Worm (Caenorhabditis elegans) whole organism, L2 larva: Measurements from ENCODE around the gene nspc-13.
"Not testable (repeated sequence)": the region's sequence is repeated elsewhere in the genome, so short reads cannot be mapped to it uniquely, and the experiment has no call there.

ENCODE experiments used
- C34F6.9 ChIP-seq: fragments of 150-350 bp; optimal IDR thresholded peaks from 2 replicates; lab custom pipeline; 2014; ENCODE audit warnings: missing biosample characterization, missing genetic modification characterization
- R02D3.7 ChIP-seq: fragments of 150-350 bp; optimal IDR thresholded peaks from 2 replicates; lab custom pipeline; 2014; ENCODE audit warnings: missing biosample characterization, missing genetic modification characterization
- Y55F3AM.14 ChIP-seq: fragments of 200-800 bp; sonication (Bioruptor generic); optimal IDR thresholded peaks from 2 replicates; lab custom pipeline; 2018; ENCODE audit warnings: mild to moderate bottlenecking, missing genetic modification characterization, missing compliant biosample characterization
- ZK546.5 ChIP-seq: sonication (generic microtip); optimal IDR thresholded peaks from 2 replicates; lab custom pipeline; 2017; ENCODE audit warnings: missing biosample characterization, missing genetic modification characterization
- alr-1 ChIP-seq: fragments of 150-350 bp; optimal IDR thresholded peaks from 2 replicates; lab custom pipeline; 2014; ENCODE audit warnings: missing biosample characterization, missing genetic modification characterization
- aly-2 ChIP-seq: fragments of 150-350 bp; optimal IDR thresholded peaks from 2 replicates; lab custom pipeline; 2014; ENCODE audit warnings: missing biosample characterization, missing genetic modification characterization
- ama-1 ChIP-seq: fragments of 150-350 bp; optimal IDR thresholded peaks from 2 replicates; lab custom pipeline; 2018; ENCODE audit warnings: inconsistent platforms
- ceh-82 ChIP-seq: fragments of 150-350 bp; optimal IDR thresholded peaks from 2 replicates; lab custom pipeline; 2014; ENCODE audit warnings: missing biosample characterization, missing genetic modification characterization
- egl-27 ChIP-seq: sonication (generic microtip); optimal IDR thresholded peaks from 3 replicates; lab custom pipeline; 2017; ENCODE audit warnings: missing biosample characterization, missing genetic modification reagents, missing genetic modification characterization
- elt-3 ChIP-seq: sonication (generic microtip); optimal IDR thresholded peaks from 2 replicates; lab custom pipeline; 2017; ENCODE audit warnings: missing biosample characterization, missing genetic modification characterization
- fos-1 ChIP-seq: fragments of 150-350 bp; optimal IDR thresholded peaks from 2 replicates; lab custom pipeline; 2014; ENCODE audit warnings: missing biosample characterization, missing genetic modification characterization
- lin-13 ChIP-seq: fragments of 150-350 bp; optimal IDR thresholded peaks from 2 replicates; lab custom pipeline; 2014; ENCODE audit warnings: missing biosample characterization, missing genetic modification reagents, missing genetic modification characterization
- lin-39 ChIP-seq: fragments of 150-350 bp; optimal IDR thresholded peaks from 2 replicates; lab custom pipeline; 2014; ENCODE audit warnings: missing biosample characterization, missing genetic modification reagents, missing genetic modification characterization
- lsy-2 ChIP-seq, 2 experiments: fragments of 150-350 bp in 1 of 2; sonication (generic microtip) in 1 of 2; optimal IDR thresholded peaks; 2 replicates each; lab custom pipeline; 2014 to 2017; ENCODE audit warnings: missing biosample characterization in 2 of 2, missing genetic modification characterization in 2 of 2
- mbf-1 ChIP-seq: sonication (generic microtip); optimal IDR thresholded peaks from 2 replicates; lab custom pipeline; 2017; ENCODE audit warnings: missing biosample characterization, missing genetic modification characterization
- mdl-1 ChIP-seq, 2 experiments: fragments of 150-350 bp in 1 of 2; sonication (generic microtip) in 1 of 2; optimal IDR thresholded peaks; 2 replicates each; lab custom pipeline; 2017; ENCODE audit warnings: missing biosample characterization in 2 of 2, missing genetic modification characterization in 2 of 2
- nhr-10 ChIP-seq: sonication (generic microtip); optimal IDR thresholded peaks from 2 replicates; lab custom pipeline; 2017; ENCODE audit warnings: missing biosample characterization, missing genetic modification characterization
- nhr-12 ChIP-seq: fragments of 150-350 bp; optimal IDR thresholded peaks from 2 replicates; lab custom pipeline; 2014; ENCODE audit warnings: missing biosample characterization, missing genetic modification characterization
- nhr-129 ChIP-seq: fragments of 150-350 bp; optimal IDR thresholded peaks from 2 replicates; lab custom pipeline; 2014; ENCODE audit warnings: missing biosample characterization, missing genetic modification characterization
- nhr-21 ChIP-seq: fragments of 150-350 bp; optimal IDR thresholded peaks from 2 replicates; lab custom pipeline; 2014; ENCODE audit warnings: missing biosample characterization, missing genetic modification characterization
- nhr-237 ChIP-seq: fragments of 150-350 bp; optimal IDR thresholded peaks from 2 replicates; lab custom pipeline; 2014; ENCODE audit warnings: missing biosample characterization, missing genetic modification characterization
- nhr-25 ChIP-seq: fragments of 150-350 bp; sonication (generic microtip); optimal IDR thresholded peaks from 3 replicates; lab custom pipeline; 2014; ENCODE audit warnings: missing biosample characterization, missing genetic modification characterization
- nhr-6 ChIP-seq: fragments of 150-350 bp; optimal IDR thresholded peaks from 2 replicates; lab custom pipeline; 2014; ENCODE audit warnings: missing biosample characterization, missing genetic modification characterization
- peb-1 ChIP-seq: fragments of 150-350 bp; optimal IDR thresholded peaks from 2 replicates; lab custom pipeline; 2014; ENCODE audit warnings: missing biosample characterization, missing genetic modification characterization
- sem-4 ChIP-seq: fragments of 150-350 bp; optimal IDR thresholded peaks from 2 replicates; lab custom pipeline; 2014; ENCODE audit warnings: missing biosample characterization, missing genetic modification reagents, missing genetic modification characterization
- skn-1 ChIP-seq: sonication (generic microtip); optimal IDR thresholded peaks from 2 replicates; lab custom pipeline; 2017; ENCODE audit warnings: missing biosample characterization, missing genetic modification characterization
- sma-3 ChIP-seq: sonication (generic microtip); optimal IDR thresholded peaks from 2 replicates; lab custom pipeline; 2016; ENCODE audit warnings: missing genetic modification reagents, missing genetic modification characterization, missing compliant biosample characterization
- snpc-4 ChIP-seq: fragments of 150-350 bp; optimal IDR thresholded peaks from 2 replicates; lab custom pipeline; 2014; ENCODE audit warnings: missing biosample characterization, missing genetic modification characterization
- unc-39 ChIP-seq: fragments of 150-350 bp; optimal IDR thresholded peaks from 2 replicates; lab custom pipeline; 2014; ENCODE audit warnings: missing biosample characterization, missing genetic modification characterization
- unc-55 ChIP-seq: fragments of 150-350 bp; sonication (generic microtip); optimal IDR thresholded peaks from 3 replicates; lab custom pipeline; 2014; ENCODE audit warnings: missing biosample characterization, missing genetic modification reagents, missing genetic modification characterization
- unc-62 ChIP-seq: fragments of 150-350 bp; optimal IDR thresholded peaks from 2 replicates; lab custom pipeline; 2014; ENCODE audit warnings: missing biosample characterization, missing genetic modification reagents, missing genetic modification characterization
- zag-1 ChIP-seq: fragments of 150-350 bp; optimal IDR thresholded peaks from 2 replicates; lab custom pipeline; 2014; ENCODE audit warnings: missing biosample characterization, missing genetic modification characterization
- ztf-1 ChIP-seq: fragments of 200-800 bp; sonication (Bioruptor generic); conservative IDR thresholded peaks from 2 replicates; pipeline ENCODE4 v1.3.6; 2022; ENCODE audit warnings: missing genetic modification characterization, missing compliant biosample characterization
- ztf-11 ChIP-seq: sonication (generic microtip); optimal IDR thresholded peaks from 2 replicates; lab custom pipeline; 2017; ENCODE audit warnings: missing biosample characterization, missing genetic modification characterization
- ztf-4 ChIP-seq: fragments of 150-350 bp; optimal IDR thresholded peaks from 2 replicates; lab custom pipeline; 2014; ENCODE audit warnings: missing biosample characterization, missing genetic modification characterization

nspc-13 gene

DNA sequence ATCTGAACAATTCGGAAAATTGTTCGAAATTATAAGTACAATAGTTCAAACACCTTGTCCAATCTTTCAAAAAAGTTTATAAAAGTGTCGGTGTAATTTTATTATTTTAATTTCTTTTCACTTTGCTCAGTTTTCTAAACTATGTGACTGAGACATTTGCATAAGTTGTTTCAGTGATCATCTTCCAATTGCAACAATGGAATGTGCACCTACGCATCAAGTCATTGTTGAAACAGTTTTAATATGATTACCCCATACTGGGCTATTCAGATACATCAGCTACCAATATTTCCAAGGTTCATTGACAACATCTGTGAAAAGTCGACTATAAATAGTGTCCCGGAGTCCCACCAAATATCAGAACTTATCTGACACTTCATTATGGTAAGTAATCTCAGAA lies at the start of gene nspc-13:
TSS of gene nspc-13 (plus strand) at position 301 of the 400 bp plus-strand sequence.
- TF ChIP-seq ztf-11 (tag; lab: Kevin White, UChicago) (no peak), snpc-4 (no peak), nhr-21 (tag; lab: Kevin White, UChicago) (no peak), nhr-6 (tag; lab: Kevin White, UChicago) (no peak), ztf-1 (GFP tag; lab: Robert Waterston, UW) (no peak), zag-1 (tag; lab: Kevin White, UChicago) (no peak), unc-39 (tag; lab: Kevin White, UChicago) (no peak), alr-1 (tag; lab: Kevin White, UChicago) (no peak), Y55F3AM.14 (GFP tag; lab: Kevin White, UChicago) (no peak), ZK546.5 (no peak), fos-1 (no peak), elt-3 (no peak), C34F6.9 (no peak), mdl-1 (tag; optimal IDR thresholded peaks at IDR 0.05; lab: Kevin White, UChicago) (no peak), nhr-129 (tag; lab: Kevin White, UChicago) (no peak)
- TF ChIP-seq, all 48 proteins: peak for 0

DNA sequence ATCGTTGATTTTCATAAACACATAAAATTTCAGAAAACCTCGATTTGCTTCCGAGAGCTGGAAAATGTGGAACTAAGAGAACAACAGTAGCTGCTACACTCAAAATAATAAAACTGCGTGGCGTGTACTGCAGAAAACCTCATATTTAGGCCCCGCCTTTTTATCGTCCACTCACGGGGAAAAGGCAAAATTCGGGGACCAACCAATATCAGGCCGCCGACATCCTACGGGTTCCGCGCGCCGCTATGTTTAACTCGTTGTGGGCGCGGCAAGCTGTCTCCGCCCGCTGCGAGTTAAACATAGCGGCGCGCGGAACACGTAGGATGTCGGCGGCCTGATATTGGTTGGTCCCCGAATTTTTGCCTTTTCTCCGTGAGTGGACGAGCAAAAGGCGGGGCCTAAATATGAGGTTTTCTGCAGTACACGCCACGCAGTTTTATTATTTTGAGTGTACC lies 49.2 kb upstream of the nspc-13 start, which contains the start of gene F17A2.16:
TSS of gene F17A2.16 (plus strand) at position 405 of the 455 bp plus-strand sequence.
- not testable (repeated sequence) for TF ChIP-seq ama-1 (lab: Kevin White, UChicago); lsy-2 (tag; optimal IDR thresholded peaks at IDR 0.05; lab: Kevin White, UChicago); lin-39 (tag; lab: Kevin White, UChicago)

DNA sequence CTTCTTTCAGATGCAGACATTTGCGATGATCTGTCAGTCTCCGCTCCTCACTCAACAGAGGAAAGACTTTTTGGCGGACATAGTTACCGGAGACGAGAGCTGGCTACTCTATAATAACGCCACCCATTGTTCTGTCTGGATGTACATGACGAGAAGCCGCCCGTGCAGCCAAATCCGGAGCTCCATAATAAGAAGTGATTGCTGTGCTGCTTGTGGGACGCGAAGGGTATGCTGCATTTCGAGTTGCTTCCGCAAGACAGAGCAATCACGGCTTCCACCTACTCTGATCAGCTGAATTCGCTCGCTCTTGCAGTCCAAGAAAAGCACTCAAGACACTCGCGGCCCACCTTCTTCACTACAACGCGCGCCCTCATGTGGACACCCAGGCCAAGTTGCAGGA lies 43.4 kb upstream of the nspc-13 start:
- TF ChIP-seq ztf-1 (GFP tag; lab: Robert Waterston, UW) = no peak
- no peak for TF ChIP-seq egl-27 (tag; lab: Kevin White, UChicago)
- no peak for TF ChIP-seq mbf-1
- no peak for TF ChIP-seq nhr-10 (tag; lab: Kevin White, UChicago)

DNA sequence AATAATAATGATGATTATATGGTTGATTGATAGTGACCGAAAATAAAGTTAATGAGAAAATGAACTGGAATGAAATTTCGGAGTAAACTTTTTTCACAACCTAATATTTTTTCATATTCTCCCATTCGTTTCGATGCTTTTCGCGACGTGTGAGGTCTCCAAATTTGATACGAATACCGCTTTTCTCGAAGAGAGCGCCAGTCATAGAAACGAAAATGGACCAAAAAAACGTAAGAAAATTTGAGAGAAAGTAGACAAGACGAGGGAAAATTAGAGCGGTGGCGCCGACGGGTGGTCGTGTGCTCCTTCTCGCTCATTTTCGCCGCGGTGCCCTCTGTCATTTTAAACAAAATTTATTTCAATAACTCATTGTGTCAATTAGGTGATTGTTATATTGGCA lies 42.8 kb upstream of the nspc-13 start:
- TF ChIP-seq nhr-12 (tag; lab: Kevin White, UChicago) (no peak), C34F6.9 (no peak), unc-62 (no peak), mdl-1 (tag; optimal IDR thresholded peaks at IDR 0.05; lab: Kevin White, UChicago) (no peak), nhr-129 (tag; lab: Kevin White, UChicago) (no peak), skn-1 (tag; lab: Kevin White, UChicago) (no peak), ztf-4 (tag; lab: Kevin White, UChicago) (no peak), nhr-21 (tag; lab: Kevin White, UChicago) (no peak), nhr-237 (tag; lab: Kevin White, UChicago) (no peak), ztf-1 (GFP tag; lab: Robert Waterston, UW) (no peak), lin-13 (GFP tag; lab: Kevin White, UChicago) (no peak), ceh-82 (tag; lab: Kevin White, UChicago) (no peak), sma-3 (GFP tag; lab: Kevin White, UChicago) (no peak), unc-39 (tag; lab: Kevin White, UChicago) (no peak), ama-1 (lab: Kevin White, UChicago) (no peak), R02D3.7 (tag; lab: Kevin White, UChicago) (no peak), elt-3 (no peak), lin-39 (tag; lab: Kevin White, UChicago) (no peak)
- TF ChIP-seq, all 48 proteins: peak for 0

DNA sequence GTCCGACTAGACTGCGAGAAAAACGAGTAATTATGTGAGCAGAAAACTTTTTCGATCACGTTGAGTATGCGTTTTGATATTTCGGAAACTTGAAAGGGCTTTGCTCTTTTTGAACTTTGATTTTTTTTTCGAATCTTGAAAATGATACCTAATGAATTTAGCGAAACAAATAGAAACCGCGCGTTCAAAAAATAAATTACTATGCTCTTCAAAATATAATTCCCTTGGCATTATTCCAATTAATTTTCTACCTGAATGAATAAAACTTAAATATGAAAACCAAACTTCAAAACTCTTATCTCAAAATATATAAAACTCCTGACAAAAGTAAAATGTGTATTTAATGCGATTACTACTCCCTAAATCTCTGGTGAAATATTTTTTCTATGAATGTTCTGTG lies 42.0 kb upstream of the nspc-13 start, which contains the start of gene xtr-2:
TSS of gene xtr-2 (plus strand) at position 301 of the 400 bp plus-strand sequence.
- TF ChIP-seq sma-3 (GFP tag; lab: Kevin White, UChicago) (no peak), lin-39 (tag; lab: Kevin White, UChicago) (no peak), lin-13 (GFP tag; lab: Kevin White, UChicago) (no peak), zag-1 (tag; lab: Kevin White, UChicago) (no peak), mbf-1 (no peak), skn-1 (tag; lab: Kevin White, UChicago) (no peak), sem-4 (no peak)

DNA sequence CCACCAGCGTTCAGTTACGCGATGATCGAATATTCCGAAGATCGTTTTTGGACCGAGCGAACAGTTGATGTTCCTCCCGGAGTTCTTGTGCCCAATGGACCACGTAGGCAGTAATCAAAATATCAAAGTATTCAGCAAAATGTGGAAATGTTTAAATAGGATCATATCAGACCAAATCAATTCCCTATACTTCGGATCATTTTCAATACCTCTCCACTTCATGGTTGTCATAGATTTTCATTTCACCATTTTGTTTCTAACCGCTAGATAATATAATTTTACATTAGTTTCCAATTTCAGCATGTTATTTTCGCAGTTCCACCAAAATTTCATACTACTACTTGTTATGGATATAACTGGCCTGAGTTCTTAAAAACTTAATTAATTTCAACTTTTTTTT lies 39.7 kb upstream of the nspc-13 start:
- no peak for TF ChIP-seq unc-39 (tag; lab: Kevin White, UChicago)
- TF ChIP-seq aly-2 = no peak
- TF ChIP-seq unc-55 (GFP tag; lab: Kevin White, UChicago) = no peak
- TF ChIP-seq ceh-82 (tag; lab: Kevin White, UChicago) = no peak
- TF ChIP-seq nhr-25 = no peak
- no peak for TF ChIP-seq Y55F3AM.14 (GFP tag; lab: Kevin White, UChicago)
- no peak for TF ChIP-seq peb-1 (tag; lab: Kevin White, UChicago)
- TF ChIP-seq ama-1 (lab: Kevin White, UChicago) = no peak
- no peak for TF ChIP-seq nhr-21 (tag; lab: Kevin White, UChicago)
- no peak for TF ChIP-seq nhr-12 (tag; lab: Kevin White, UChicago)
- TF ChIP-seq mdl-1 (tag; optimal IDR thresholded peaks at IDR 0.05; lab: Kevin White, UChicago) = no peak
- TF ChIP-seq zag-1 (tag; lab: Kevin White, UChicago) = no peak
- TF ChIP-seq sma-3 (GFP tag; lab: Kevin White, UChicago) = no peak
